Worm (Caenorhabditis elegans): Measurements from ENCODE around the gene clh-3.

DNA sequence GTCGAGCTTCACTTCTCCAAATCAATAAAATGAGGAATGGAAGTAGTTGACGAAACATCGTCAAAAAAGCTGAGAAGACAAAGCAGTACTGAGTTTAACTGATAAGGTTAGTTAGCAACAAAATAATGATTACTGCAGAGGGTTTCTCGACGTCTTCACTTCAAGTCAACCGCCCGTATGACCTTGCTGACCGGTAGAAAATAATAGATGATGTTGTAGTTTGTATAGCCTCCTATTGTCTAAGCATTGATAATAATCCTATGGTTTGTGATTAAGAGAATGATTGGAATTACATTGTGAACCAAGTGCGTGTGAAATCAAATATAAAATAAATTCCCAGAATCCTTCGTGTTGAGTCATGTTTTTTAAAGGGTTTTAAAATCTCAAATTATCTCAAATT is 26.4 kb downstream of the clh-3 start, which contains the start of gene E04F6.6:
- TF ChIP-seq ref-1 (GFP tag; conservative IDR thresholded peaks at IDR 0.05) (no peak), flt-1 (GFP tag; IDR thresholded peaks at IDR 0.05) (no peak), klf-2 (GFP tag; conservative IDR thresholded peaks at IDR 0.05) (no peak), T22C8.4 (GFP tag; IDR thresholded peaks at IDR 0.05) (no peak), med-1 (GFP tag; optimal IDR thresholded peaks at IDR 0.05; ENCODE audit: insufficient read depth) (no peak), ztf-23 (GFP tag; IDR thresholded peaks at IDR 0.05) (no peak), cog-1 (tag; optimal IDR thresholded peaks at IDR 0.05) (no peak), tab-1 (GFP tag; IDR thresholded peaks at IDR 0.05) (no peak)

Measured in whole organism, midembryonic.